Fruit fly (Drosophila melanogaster) whole organism, embryonic: ENCODE results near the gene I-2.

Source experiments
- Blimp-1 ChIP-seq: fragments of 200-800 bp; sonication (Bioruptor generic); optimal IDR thresholded peaks from 3 replicates; lab custom pipeline; 2018; ENCODE audit warnings: missing biosample characterization, missing genetic modification characterization, mild to moderate bottlenecking, moderate library complexity, missing genetic modification reagents
- CG10147 ChIP-seq: fragments of 200-800 bp; sonication (Bioruptor generic); optimal IDR thresholded peaks from 2 replicates; lab custom pipeline; 2019; ENCODE audit warnings: missing biosample characterization, mild to moderate bottlenecking, missing genetic modification characterization, moderate library complexity
- CG10321 ChIP-seq: fragments of 200-800 bp; sonication (Bioruptor generic); IDR thresholded peaks from 2 replicates; pipeline ENCODE4 v1.3.6; 2022; ENCODE audit warnings: missing biosample characterization, missing genetic modification characterization
- CG11504 ChIP-seq: fragments of 200-800 bp; sonication (Bioruptor generic); optimal IDR thresholded peaks from 3 replicates; lab custom pipeline; 2019; ENCODE audit warnings: missing biosample characterization, mild to moderate bottlenecking, missing genetic modification characterization, moderate library complexity
- CG11560 ChIP-seq: fragments of 200-800 bp; sonication (Bioruptor generic); IDR thresholded peaks from 3 replicates; pipeline ENCODE4 v1.3.6; 2022; ENCODE audit warnings: missing biosample characterization, missing genetic modification characterization
- CG11695 ChIP-seq: fragments of 200-800 bp; sonication (Bioruptor generic); IDR thresholded peaks from 3 replicates; pipeline ENCODE4 v1.3.6; 2022; ENCODE audit warnings: missing biosample characterization, missing genetic modification characterization
- CG11696 ChIP-seq: fragments of 200-800 bp; sonication (Bioruptor generic); IDR thresholded peaks from 2 replicates; pipeline ENCODE4 v1.3.6; 2022; ENCODE audit warnings: missing biosample characterization, missing genetic modification characterization
- CG12659 ChIP-seq: fragments of 200-800 bp; sonication (Bioruptor generic); optimal IDR thresholded peaks from 3 replicates; lab custom pipeline; 2017; ENCODE audit warnings: mild to moderate bottlenecking, missing biosample characterization, missing genetic modification reagents, missing genetic modification characterization
- CG12942 ChIP-seq: fragments of 200-800 bp; sonication (Bioruptor generic); optimal IDR thresholded peaks from 3 replicates; lab custom pipeline; 2016; ENCODE audit warnings: missing biosample characterization, missing genetic modification characterization
- CG15073 ChIP-seq: fragments of 200-800 bp; sonication (Bioruptor generic); optimal IDR thresholded peaks from 2 replicates; lab custom pipeline; 2016; ENCODE audit warnings: missing biosample characterization, missing genetic modification characterization
- CG1529 ChIP-seq: fragments of 200-800 bp; sonication (Bioruptor generic); optimal IDR thresholded peaks from 3 replicates; lab custom pipeline; 2018; ENCODE audit warnings: missing biosample characterization, missing genetic modification characterization
- CG1602 ChIP-seq: fragments of 200-800 bp; sonication (Bioruptor generic); optimal IDR thresholded peaks from 3 replicates; lab custom pipeline; 2016; ENCODE audit warnings: missing biosample characterization, missing genetic modification characterization
- CG17612 ChIP-seq: fragments of 200-800 bp; sonication (Bioruptor generic); IDR thresholded peaks from 2 replicates; pipeline ENCODE4 v1.3.6; 2022; ENCODE audit warnings: missing biosample characterization, missing genetic modification characterization
- CG17802 ChIP-seq: fragments of 200-800 bp; sonication (Bioruptor generic); optimal IDR thresholded peaks from 2 replicates; lab custom pipeline; 2018; ENCODE audit warnings: missing biosample characterization, mild to moderate bottlenecking, missing genetic modification characterization, moderate library complexity
- CG2202 ChIP-seq: fragments of 200-800 bp; sonication (Bioruptor generic); optimal IDR thresholded peaks from 2 replicates; lab custom pipeline; 2018; ENCODE audit warnings: missing biosample characterization, mild to moderate bottlenecking, missing genetic modification characterization
- CG31388 ChIP-seq: fragments of 200-800 bp; sonication (Bioruptor generic); optimal IDR thresholded peaks from 2 replicates; lab custom pipeline; 2016; ENCODE audit warnings: missing biosample characterization, missing genetic modification characterization
- CG3407 ChIP-seq: fragments of 200-800 bp; sonication (Bioruptor generic); optimal IDR thresholded peaks from 2 replicates; lab custom pipeline; 2018; ENCODE audit warnings: missing biosample characterization, mild to moderate bottlenecking, missing genetic modification characterization
- CG3995 ChIP-seq: fragments of 200-800 bp; sonication (Bioruptor generic); optimal IDR thresholded peaks from 3 replicates; lab custom pipeline; 2016; ENCODE audit warnings: missing biosample characterization, missing genetic modification characterization
- CG6254 ChIP-seq: fragments of 200-800 bp; sonication (Bioruptor generic); optimal IDR thresholded peaks from 3 replicates; lab custom pipeline; 2017; ENCODE audit warnings: mild to moderate bottlenecking, missing biosample characterization, missing genetic modification reagents, missing genetic modification characterization
- CG6689 ChIP-seq: fragments of 200-800 bp; sonication (Bioruptor generic); IDR thresholded peaks from 2 replicates; pipeline ENCODE4 v1.3.6; 2022; ENCODE audit warnings: missing biosample characterization, missing genetic modification characterization
- CG9215 ChIP-seq: fragments of 200-800 bp; sonication (Bioruptor generic); IDR thresholded peaks from 2 replicates; pipeline ENCODE4 v1.3.6; 2022; ENCODE audit warnings: missing biosample characterization, missing genetic modification characterization
- CTCF ChIP-seq: fragments of 200-800 bp; sonication (Bioruptor generic); optimal IDR thresholded peaks from 2 replicates; lab custom pipeline; 2017; ENCODE audit warnings: missing biosample characterization, mild to moderate bottlenecking, missing genetic modification characterization, moderate library complexity
- Doc3 ChIP-seq: fragments of 200-800 bp; sonication (Bioruptor generic); IDR thresholded peaks from 3 replicates; pipeline ENCODE4 v1.3.6; 2022; ENCODE audit warnings: missing biosample characterization, missing genetic modification characterization; ENCODE audit not compliant: partially characterized antibody
- Dp ChIP-seq: fragments of 200-800 bp; sonication (Bioruptor generic); optimal IDR thresholded peaks from 2 replicates; lab custom pipeline; 2018; ENCODE audit warnings: missing biosample characterization, mild to moderate bottlenecking, missing genetic modification characterization, moderate library complexity
- Gsc ChIP-seq: fragments of 200-800 bp; sonication (Bioruptor generic); IDR thresholded peaks from 2 replicates; pipeline ENCODE4 v1.3.6; 2022; ENCODE audit warnings: missing biosample characterization, missing genetic modification characterization
- HHEX ChIP-seq: fragments of 200-800 bp; sonication (Bioruptor generic); optimal IDR thresholded peaks from 3 replicates; lab custom pipeline; 2017; ENCODE audit warnings: missing biosample characterization, mild to moderate bottlenecking, missing genetic modification characterization, missing genetic modification reagents
- HmgD ChIP-seq: fragments of 200-800 bp; sonication (Bioruptor generic); optimal IDR thresholded peaks from 3 replicates; lab custom pipeline; 2016; ENCODE audit warnings: missing biosample characterization, missing genetic modification characterization
- Lpt ChIP-seq: fragments of >200 bp; optimal IDR thresholded peaks from 2 replicates; lab custom pipeline; 2018; ENCODE audit warnings: missing biosample characterization, missing genetic modification characterization
- Myb ChIP-seq: fragments of 200-800 bp; sonication (Bioruptor generic); optimal IDR thresholded peaks from 2 replicates; lab custom pipeline; 2016; ENCODE audit warnings: missing biosample characterization, missing genetic modification characterization
- bbx ChIP-seq: fragments of 200-800 bp; sonication (Bioruptor generic); IDR thresholded peaks from 2 replicates; pipeline ENCODE4 v1.3.6; 2022; ENCODE audit warnings: missing biosample characterization, missing genetic modification characterization; ENCODE audit not compliant: partially characterized antibody
- cas ChIP-seq: fragments of 200-800 bp; sonication (Bioruptor generic); IDR thresholded peaks from 2 replicates; pipeline ENCODE4 v1.3.6; 2022; ENCODE audit warnings: missing biosample characterization, missing genetic modification characterization
- chn ChIP-seq: fragments of 200-800 bp; sonication (Bioruptor generic); optimal IDR thresholded peaks from 2 replicates; lab custom pipeline; 2016; ENCODE audit warnings: missing biosample characterization, missing genetic modification characterization
- ci ChIP-seq: fragments of 200-800 bp; sonication (Bioruptor generic); IDR thresholded peaks from 3 replicates; pipeline ENCODE4 v1.3.6; 2022; ENCODE audit warnings: missing biosample characterization, missing genetic modification characterization
- crc ChIP-seq: fragments of 200-800 bp; sonication (Bioruptor generic); optimal IDR thresholded peaks from 2 replicates; lab custom pipeline; 2016; ENCODE audit warnings: missing biosample characterization, missing genetic modification characterization
- disco-r ChIP-seq: fragments of 200-800 bp; sonication (Bioruptor generic); optimal IDR thresholded peaks from 2 replicates; lab custom pipeline; 2016; ENCODE audit warnings: missing biosample characterization, missing genetic modification characterization
- gro ChIP-seq: fragments of 200-800 bp; sonication (Bioruptor generic); optimal IDR thresholded peaks from 2 replicates; lab custom pipeline; 2016; ENCODE audit warnings: missing biosample characterization, missing genetic modification characterization
- ind ChIP-seq: fragments of 200-800 bp; sonication (Bioruptor generic); optimal IDR thresholded peaks from 3 replicates; lab custom pipeline; 2016; ENCODE audit warnings: missing biosample characterization, missing genetic modification characterization
- mam ChIP-seq: fragments of 200-800 bp; sonication (Bioruptor generic); optimal IDR thresholded peaks from 3 replicates; lab custom pipeline; 2016; ENCODE audit warnings: missing biosample characterization, missing genetic modification characterization
- nom ChIP-seq: fragments of 200-800 bp; sonication (Bioruptor generic); optimal IDR thresholded peaks from 2 replicates; lab custom pipeline; 2017; ENCODE audit warnings: missing biosample characterization, missing genetic modification characterization, mild to moderate bottlenecking, moderate library complexity, missing genetic modification reagents
- rib ChIP-seq: fragments of 200-800 bp; sonication (Bioruptor generic); IDR thresholded peaks from 2 replicates; pipeline ENCODE4 v1.3.6; 2022; ENCODE audit warnings: missing biosample characterization, missing genetic modification characterization
- row ChIP-seq: fragments of 200-800 bp; sonication (Bioruptor generic); IDR thresholded peaks from 3 replicates; pipeline ENCODE4 v1.3.6; 2022; ENCODE audit warnings: missing biosample characterization, missing genetic modification characterization
- salm ChIP-seq: fragments of 200-800 bp; sonication (Bioruptor generic); optimal IDR thresholded peaks from 2 replicates; lab custom pipeline; 2018; ENCODE audit warnings: missing biosample characterization, mild to moderate bottlenecking, missing genetic modification characterization
- sens-2 ChIP-seq: fragments of 200-800 bp; sonication (Bioruptor generic); IDR thresholded peaks from 2 replicates; pipeline ENCODE4 v1.3.6; 2022; ENCODE audit warnings: missing biosample characterization, missing genetic modification characterization
- sisA ChIP-seq: fragments of 200-800 bp; sonication (Bioruptor generic); IDR thresholded peaks from 2 replicates; pipeline ENCODE4 v1.3.6; 2022; ENCODE audit warnings: missing biosample characterization, missing genetic modification characterization
- slp2 ChIP-seq: fragments of 200-800 bp; sonication (Bioruptor generic); optimal IDR thresholded peaks from 2 replicates; lab custom pipeline; 2016; ENCODE audit warnings: missing biosample characterization, missing genetic modification characterization
- so ChIP-seq: fragments of 200-800 bp; sonication (Bioruptor generic); IDR thresholded peaks from 3 replicates; pipeline ENCODE4 v1.3.6; 2022; ENCODE audit warnings: missing biosample characterization, missing genetic modification characterization
- sug ChIP-seq: fragments of 200-800 bp; optimal IDR thresholded peaks from 2 replicates; lab custom pipeline; 2019; ENCODE audit warnings: missing biosample characterization, mild to moderate bottlenecking, missing genetic modification characterization, moderate library complexity
- tup ChIP-seq: fragments of 200-800 bp; sonication (Bioruptor generic); optimal IDR thresholded peaks from 2 replicates; lab custom pipeline; 2016; ENCODE audit warnings: missing biosample characterization, mild to moderate bottlenecking, missing genetic modification characterization, moderate library complexity
- zfh1 ChIP-seq: fragments of 200-800 bp; sonication (Bioruptor generic); IDR thresholded peaks from 3 replicates; pipeline ENCODE4 v1.3.6; 2022; ENCODE audit warnings: missing biosample characterization, missing genetic modification characterization

I-2 gene

DNA sequence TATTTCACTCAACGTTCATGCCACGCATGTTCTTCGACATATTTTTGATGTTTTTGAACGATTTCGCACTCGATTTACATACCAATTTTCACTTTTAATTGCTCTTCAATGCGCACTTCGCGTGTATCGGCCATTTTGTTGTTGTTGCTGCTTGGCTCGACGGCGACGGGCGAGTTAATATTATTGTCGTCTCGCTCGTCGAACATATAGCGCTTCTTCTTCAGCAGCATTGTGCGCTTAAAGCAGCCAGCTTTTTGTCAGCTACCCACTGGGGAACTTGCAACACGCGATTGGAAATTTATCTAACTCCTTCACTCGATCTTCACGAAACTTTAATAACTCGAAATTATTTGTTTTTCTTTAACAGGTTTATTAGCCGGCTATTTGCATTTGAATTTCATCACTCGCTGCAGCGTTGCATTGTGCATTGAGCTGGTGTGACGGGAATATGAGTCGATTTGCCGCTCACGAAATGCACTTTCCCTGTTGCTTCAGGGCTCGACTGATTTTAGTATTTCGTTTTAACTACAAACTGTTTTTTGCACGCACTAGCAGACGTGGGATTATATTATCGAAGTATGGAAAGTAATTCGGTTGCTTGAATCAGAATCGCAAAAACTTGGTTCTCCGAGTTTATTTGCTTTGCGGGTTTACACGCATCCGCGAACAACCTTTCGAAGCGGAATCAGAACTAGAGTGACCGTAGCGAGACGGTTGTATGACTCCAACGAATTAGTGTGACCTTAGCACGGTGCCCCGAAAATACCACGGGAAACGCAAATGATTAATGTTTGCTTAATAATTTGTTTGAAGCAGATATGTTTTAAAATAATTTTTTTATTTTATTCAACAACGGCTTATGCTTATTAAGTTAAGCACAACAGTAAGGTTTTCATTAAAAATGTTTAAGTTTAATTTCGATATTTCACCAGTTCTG is 18.2 kb upstream of the I-2 start, which contains the start of gene RasGAP1 (continued):
- no peak for TF ChIP-seq CG15073
- no peak for TF ChIP-seq CG2202
- TF ChIP-seq HmgD (GFP tag; lab: Kevin White, UChicago): peak; percentile 84
- TF ChIP-seq sug (tag; lab: Kevin White, UChicago): peak; percentile 22
- no peak for TF ChIP-seq salm (tag; lab: Kevin White, UChicago)
- no peak for TF ChIP-seq CG3995
- peak; percentile 25 for TF ChIP-seq Dp
- peak; percentile 60 for TF ChIP-seq CG11504 (tag; lab: Kevin White, UChicago)
- no peak for TF ChIP-seq CG1529 (GFP tag; lab: Kevin White, UChicago)
- TF ChIP-seq CG11695: no peak
- no peak for TF ChIP-seq CG11696
- TF ChIP-seq CTCF: peak; percentile 5
- peak; percentile 5 for TF ChIP-seq HHEX (GFP tag; lab: Kevin White, UChicago)
- peak; percentile 36 for TF ChIP-seq CG12659 (GFP tag; lab: Kevin White, UChicago)
- no peak for TF ChIP-seq Gsc
- TF ChIP-seq CG31388: no peak
- TF ChIP-seq CG6254 (GFP tag; lab: Kevin White, UChicago): peak; percentile 13
- TF ChIP-seq rib (GFP tag; lab: Robert Waterston, UW): peak; percentile 26; the same call in 1 of the 2 replicates
- TF ChIP-seq CG17802: peak; percentile 11
- peak; percentile 9 for TF ChIP-seq Myb
- no peak for TF ChIP-seq CG10147 (GFP tag; lab: Kevin White, UChicago)
- peak; percentile 33 for TF ChIP-seq gro (GFP tag; lab: Kevin White, UChicago)
- TF ChIP-seq ci (GFP tag; lab: Robert Waterston, UW): 0 out of 3 replicates have a peak, but pooled peaks have one; percentile 5
- TF ChIP-seq sens-2 (GFP tag; lab: Robert Waterston, UW): 0 out of 2 replicates have a peak, but pooled peaks have one; percentile 15
- TF ChIP-seq CG1602: no peak
- TF ChIP-seq ind (GFP tag; lab: Kevin White, UChicago): no peak
- no peak for TF ChIP-seq disco-r
- TF ChIP-seq CG12942 (GFP tag; lab: Kevin White, UChicago): no peak
- peak; percentile 24 for TF ChIP-seq Blimp-1 (GFP tag; lab: Kevin White, UChicago)
- peak; percentile 95 for TF ChIP-seq CG11560 (tag; lab: Robert Waterston, UW)
- no peak for TF ChIP-seq nom
- TF ChIP-seq tup (GFP tag; lab: Kevin White, UChicago): no peak
- no peak for TF ChIP-seq sisA (GFP tag; lab: Robert Waterston, UW)
- no peak for TF ChIP-seq mam
- TF ChIP-seq bbx (GFP tag; lab: Robert Waterston, UW): peak; percentile 54; the same call in 1 of the 2 replicates
- peak; percentile 11; the same call in 2 of the 3 replicates for TF ChIP-seq row (GFP tag; lab: Robert Waterston, UW)
- peak; percentile 37; the same call in 1 of the 3 replicates for TF ChIP-seq zfh1 (GFP tag; lab: Robert Waterston, UW)
- no peak for TF ChIP-seq Lpt (GFP tag; lab: Kevin White, UChicago)
- no peak for TF ChIP-seq slp2
- peak; percentile 7 for TF ChIP-seq crc
- TF ChIP-seq CG6689 (GFP tag; lab: Robert Waterston, UW): 0 out of 2 replicates have a peak, but pooled peaks have one; percentile 5
- TF ChIP-seq CG10321 (GFP tag; lab: Robert Waterston, UW): peak; percentile 97
- no peak for TF ChIP-seq cas (GFP tag; lab: Robert Waterston, UW)
- no peak for TF ChIP-seq CG9215 (GFP tag; lab: Robert Waterston, UW)
- TF ChIP-seq so (GFP tag; lab: Robert Waterston, UW): peak; percentile 43; the same call in 1 of the 3 replicates
- no peak for TF ChIP-seq CG3407
- TF ChIP-seq chn (GFP tag; lab: Kevin White, UChicago): peak; percentile 36
- TF ChIP-seq Doc3 (GFP tag; lab: Robert Waterston, UW): 0 out of 3 replicates have a peak, but pooled peaks have one; percentile 44
- no peak for TF ChIP-seq CG17612 (GFP tag; lab: Robert Waterston, UW)
